Worm (Caenorhabditis elegans) whole organism, mixed stage, embryonic: ENCODE results near the gene F41F3.3.

ENCODE experiments used
- M03D4.4 ChIP-seq: sonication (generic microtip); optimal IDR thresholded peaks from 2 replicates; lab custom pipeline; 2017; ENCODE audit warnings: mild to moderate bottlenecking, missing genetic modification characterization, missing compliant biosample characterization
- bed-3 ChIP-seq: fragments of 200-800 bp; sonication (Bioruptor generic); optimal IDR thresholded peaks from 3 replicates; lab custom pipeline; 2018; ENCODE audit warnings: mild to moderate bottlenecking, missing genetic modification characterization, moderate library complexity, missing compliant biosample characterization
- blmp-1 ChIP-seq: fragments of 150-350 bp; optimal IDR thresholded peaks from 2 replicates; lab custom pipeline; 2014; ENCODE audit warnings: missing biosample characterization, missing genetic modification characterization
- ceh-39 ChIP-seq: fragments of 150-350 bp; optimal IDR thresholded peaks from 2 replicates; lab custom pipeline; 2014; ENCODE audit warnings: missing biosample characterization, missing genetic modification characterization
- ceh-43 ChIP-seq: fragments of 200-800 bp; sonication (Bioruptor generic); optimal IDR thresholded peaks from 2 replicates; lab custom pipeline; 2018; ENCODE audit warnings: mild to moderate bottlenecking, missing genetic modification characterization, moderate library complexity, missing compliant biosample characterization
- ceh-83 ChIP-seq: fragments of 200-800 bp; sonication (Bioruptor generic); optimal IDR thresholded peaks from 2 replicates; lab custom pipeline; 2018; ENCODE audit warnings: mild to moderate bottlenecking, missing genetic modification characterization, missing compliant biosample characterization
- cnd-1 ChIP-seq: fragments of 200-800 bp; sonication (Bioruptor generic); optimal IDR thresholded peaks from 2 replicates; lab custom pipeline; 2018; ENCODE audit warnings: mild to moderate bottlenecking, missing genetic modification characterization, missing compliant biosample characterization
- drap-1 ChIP-seq: fragments of 200-800 bp; sonication (Bioruptor generic); optimal IDR thresholded peaks from 3 replicates; lab custom pipeline; 2018; ENCODE audit warnings: mild to moderate bottlenecking, missing genetic modification characterization, missing compliant biosample characterization
- elt-1 ChIP-seq: sonication (generic microtip); optimal IDR thresholded peaks from 2 replicates; lab custom pipeline; 2017; ENCODE audit warnings: missing genetic modification characterization, mild to moderate bottlenecking, missing compliant biosample characterization, antibody characterized with exemption, moderate library complexity, borderline replicate concordance; ENCODE audit not compliant: insufficient read depth
- flh-1 ChIP-seq: fragments of 200-800 bp; sonication (Bioruptor generic); optimal IDR thresholded peaks from 2 replicates; lab custom pipeline; 2018; ENCODE audit warnings: mild to moderate bottlenecking, missing genetic modification characterization, moderate library complexity, missing compliant biosample characterization
- ham-2 ChIP-seq: fragments of 200-800 bp; sonication (Bioruptor generic); optimal IDR thresholded peaks from 2 replicates; lab custom pipeline; 2018; ENCODE audit warnings: mild to moderate bottlenecking, missing genetic modification characterization, missing compliant biosample characterization
- hlh-1 ChIP-seq: fragments of 150-350 bp; optimal IDR thresholded peaks from 2 replicates; lab custom pipeline; 2014; ENCODE audit warnings: missing biosample characterization, missing genetic modification reagents, missing genetic modification characterization
- lin-32 ChIP-seq: fragments of 200-800 bp; sonication (Bioruptor generic); optimal IDR thresholded peaks from 2 replicates; lab custom pipeline; 2018; ENCODE audit warnings: mild to moderate bottlenecking, missing genetic modification characterization, missing compliant biosample characterization
- lsy-2 ChIP-seq: fragments of 150-350 bp; optimal IDR thresholded peaks from 2 replicates; lab custom pipeline; 2014; ENCODE audit warnings: missing biosample characterization, missing genetic modification characterization
- mab-5 ChIP-seq: fragments of 150-350 bp; optimal IDR thresholded peaks from 2 replicates; lab custom pipeline; 2014; ENCODE audit warnings: missing biosample characterization, missing genetic modification characterization
- mep-1 ChIP-seq: fragments of 150-350 bp; optimal IDR thresholded peaks from 2 replicates; lab custom pipeline; 2017; ENCODE audit warnings: missing biosample characterization, missing genetic modification reagents, missing genetic modification characterization, inconsistent platforms
- nhr-12 ChIP-seq: fragments of 150-350 bp; optimal IDR thresholded peaks from 2 replicates; lab custom pipeline; 2014; ENCODE audit warnings: missing biosample characterization, missing genetic modification characterization
- nhr-2 ChIP-seq: fragments of 150-350 bp; optimal IDR thresholded peaks from 2 replicates; lab custom pipeline; 2014; ENCODE audit warnings: missing biosample characterization, missing genetic modification characterization
- nhr-28 ChIP-seq: fragments of 150-350 bp; optimal IDR thresholded peaks from 2 replicates; lab custom pipeline; 2014; ENCODE audit warnings: missing biosample characterization, missing genetic modification characterization
- nhr-76 ChIP-seq: sonication (generic microtip); optimal IDR thresholded peaks from 2 replicates; lab custom pipeline; 2017; ENCODE audit warnings: missing biosample characterization, missing genetic modification characterization
- pha-4 ChIP-seq: fragments of 150-350 bp; optimal IDR thresholded peaks from 2 replicates; lab custom pipeline; 2018; ENCODE audit warnings: missing biosample characterization, missing genetic modification reagents, missing genetic modification characterization
- sem-2 ChIP-seq: fragments of 200-800 bp; sonication (Bioruptor generic); optimal IDR thresholded peaks from 2 replicates; lab custom pipeline; 2018; ENCODE audit warnings: mild to moderate bottlenecking, missing genetic modification characterization, missing compliant biosample characterization
- snpc-4 ChIP-seq: fragments of 150-350 bp; optimal IDR thresholded peaks from 2 replicates; lab custom pipeline; 2014; ENCODE audit warnings: missing biosample characterization, missing genetic modification characterization
- sptf-1 ChIP-seq: sonication (generic microtip); optimal IDR thresholded peaks from 2 replicates; lab custom pipeline; 2017; ENCODE audit warnings: mild to moderate bottlenecking, missing genetic modification characterization, moderate library complexity, missing compliant biosample characterization
- unc-120 ChIP-seq: sonication (generic microtip); optimal IDR thresholded peaks from 2 replicates; lab custom pipeline; 2017; ENCODE audit warnings: missing genetic modification characterization, missing compliant biosample characterization; ENCODE audit not compliant: poor library complexity, severe bottlenecking
- unc-39 ChIP-seq: fragments of 150-350 bp; optimal IDR thresholded peaks from 2 replicates; lab custom pipeline; 2014; ENCODE audit warnings: missing biosample characterization, missing genetic modification characterization
- unc-62 ChIP-seq: fragments of 150-350 bp; optimal IDR thresholded peaks from 2 replicates; lab custom pipeline; 2014; ENCODE audit warnings: missing biosample characterization, missing genetic modification reagents, missing genetic modification characterization
- zip-8 ChIP-seq: fragments of 150-350 bp; optimal IDR thresholded peaks from 2 replicates; lab custom pipeline; 2014; ENCODE audit warnings: missing biosample characterization, missing genetic modification characterization
- ztf-11 ChIP-seq: fragments of 150-350 bp; optimal IDR thresholded peaks from 2 replicates; lab custom pipeline; 2014; ENCODE audit warnings: missing biosample characterization, missing genetic modification characterization

Gene F41F3.3

DNA sequence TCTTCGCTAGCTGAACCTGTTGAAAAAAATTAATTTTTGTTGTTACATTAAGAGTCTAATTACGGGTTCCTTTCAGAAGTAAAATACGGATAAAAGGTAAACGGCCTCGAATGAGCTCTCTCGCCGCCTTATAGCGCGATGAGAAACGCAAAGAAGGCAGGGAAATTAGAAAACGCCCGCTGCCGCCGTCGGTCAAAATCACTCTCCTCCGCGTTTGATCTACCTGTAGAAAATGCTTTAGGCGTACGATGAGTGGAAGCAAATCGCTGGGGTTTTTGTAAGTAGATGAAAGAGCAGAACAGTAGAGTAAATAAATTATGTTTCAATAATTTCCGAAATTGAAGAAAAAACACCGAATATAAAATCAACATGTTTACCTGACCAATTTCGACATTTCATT lies 10.9 kb downstream of the F41F3.3 start:
- no peak for TF ChIP-seq drap-1
- TF ChIP-seq blmp-1 (tag; lab: Kevin White, UChicago), result no peak
- TF ChIP-seq nhr-12 (tag; lab: Kevin White, UChicago), result no peak
- no peak for TF ChIP-seq ceh-83 (GFP tag; lab: Kevin White, UChicago)
- no peak for TF ChIP-seq nhr-2 (tag; lab: Kevin White, UChicago)

DNA sequence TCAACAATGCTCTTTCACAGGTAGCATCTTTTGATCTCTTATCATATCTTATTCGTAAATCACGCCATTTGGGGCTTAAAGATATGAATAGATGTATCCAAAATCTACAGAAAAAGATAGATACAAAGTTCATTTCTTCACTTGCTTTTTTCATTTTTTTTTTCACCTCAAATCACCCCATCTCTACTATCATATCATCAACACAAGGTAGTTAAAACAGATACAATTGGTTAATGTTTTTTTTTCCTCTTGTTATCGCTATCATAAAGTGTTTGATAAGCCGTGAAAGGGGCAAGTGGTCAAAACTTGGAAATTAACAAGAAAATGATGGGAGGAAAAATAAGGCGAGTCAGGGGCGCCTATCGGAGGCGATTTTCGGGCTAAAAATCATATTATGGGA lies 17.8 kb downstream of the F41F3.3 start:
- TF ChIP-seq mep-1 (tag; lab: Kevin White, UChicago) (no peak), ztf-11 (tag; lab: Kevin White, UChicago) (no peak), cnd-1 (tag; lab: Kevin White, UChicago) (no peak), ceh-43 (no peak), pha-4 (tag; lab: Kevin White, UChicago) (no peak), sem-2 (GFP tag; lab: Kevin White, UChicago) (no peak), blmp-1 (tag; lab: Kevin White, UChicago) (no peak), flh-1 (GFP tag; lab: Kevin White, UChicago) (no peak), nhr-76 (tag; lab: Kevin White, UChicago) (no peak), ham-2 (no peak), nhr-28 (tag; lab: Kevin White, UChicago) (no peak)

DNA sequence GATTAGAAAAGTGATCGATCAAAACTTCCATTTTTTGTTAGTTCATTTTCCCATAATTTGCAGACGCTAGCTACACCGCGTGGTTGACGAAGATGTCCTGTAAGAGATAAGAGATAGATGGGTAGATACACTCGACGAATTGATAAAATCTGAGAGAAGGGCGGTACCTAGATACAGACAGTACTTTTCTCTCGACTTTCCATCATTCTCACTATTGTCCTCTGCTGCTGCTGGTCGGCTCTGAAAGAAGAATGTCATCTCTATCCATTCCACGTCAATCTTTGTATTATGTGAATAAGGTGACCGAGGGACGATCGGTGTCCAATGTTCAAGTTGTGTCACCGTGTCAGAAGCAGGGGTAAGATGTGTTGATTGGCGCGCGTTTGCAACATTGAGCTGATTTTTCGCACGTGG lies 19.5 kb downstream of the F41F3.3 start, which contains the start of gene pmt-2:
Gene pmt-2 (plus strand): TSS at position 64 of the 414 bp plus-strand sequence.
- TF ChIP-seq snpc-4 (tag; lab: Kevin White, UChicago) (no peak), elt-1 (tag; lab: Kevin White, UChicago) (peak; percentile 98), ham-2 (peak; percentile 55)

DNA sequence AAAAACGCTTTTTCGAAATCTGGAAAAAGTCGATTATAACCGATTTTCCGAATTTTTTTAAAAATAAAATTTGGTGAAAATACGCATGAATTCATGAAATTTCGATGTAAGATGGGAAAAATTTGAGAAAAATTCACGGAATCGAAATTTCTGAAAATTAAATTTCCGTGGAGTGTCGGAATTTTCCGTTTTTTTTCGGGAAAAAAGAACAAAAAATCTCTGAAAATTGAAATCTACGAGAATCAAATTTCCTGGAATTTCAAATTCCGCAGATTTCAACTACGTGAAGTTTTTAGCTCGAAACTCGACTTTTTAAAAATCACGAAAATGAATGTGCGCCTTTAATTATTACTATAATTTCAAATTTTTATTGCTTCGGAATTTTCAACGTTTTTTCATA lies 21.7 kb downstream of the F41F3.3 start:
- no peak for TF ChIP-seq unc-120 (tag; lab: Kevin White, UChicago)
- no peak for TF ChIP-seq unc-62 (GFP tag; lab: Kevin White, UChicago)
- no peak for TF ChIP-seq bed-3 (GFP tag; lab: Kevin White, UChicago)
- TF ChIP-seq ztf-11 (tag; lab: Kevin White, UChicago), result no peak
- no peak for TF ChIP-seq snpc-4 (tag; lab: Kevin White, UChicago)
- TF ChIP-seq hlh-1 (tag; lab: Kevin White, UChicago), result no peak
- no peak for TF ChIP-seq ham-2
- TF ChIP-seq unc-39 (tag; lab: Kevin White, UChicago), result no peak
- TF ChIP-seq blmp-1 (tag; lab: Kevin White, UChicago), result no peak
- TF ChIP-seq nhr-12 (tag; lab: Kevin White, UChicago), result no peak
- TF ChIP-seq lin-32, result no peak
- no peak for TF ChIP-seq ceh-39 (tag; lab: Kevin White, UChicago)
- no peak for TF ChIP-seq zip-8
- TF ChIP-seq M03D4.4 (tag; lab: Kevin White, UChicago), result no peak

DNA sequence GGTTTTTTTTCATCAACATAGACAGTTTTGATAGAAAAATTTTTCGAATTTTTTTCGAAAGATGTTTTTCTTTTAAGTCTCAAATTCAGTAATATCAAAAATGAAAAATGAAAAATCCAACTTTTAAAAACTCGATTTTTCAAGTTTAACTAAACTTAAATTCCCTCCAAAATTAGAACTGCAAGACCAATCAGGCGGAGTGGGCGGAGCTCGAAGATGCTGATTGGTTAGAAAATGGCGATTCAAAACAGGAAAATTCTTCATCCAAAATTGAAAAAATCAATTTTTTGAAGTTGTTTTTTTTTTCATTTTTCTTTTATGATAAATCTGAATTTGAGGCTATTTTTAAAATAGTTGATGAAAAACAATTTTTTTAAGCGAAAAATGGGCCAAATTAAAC lies 23.3 kb downstream of the F41F3.3 start:
- no peak for TF ChIP-seq nhr-2 (tag; lab: Kevin White, UChicago)

DNA sequence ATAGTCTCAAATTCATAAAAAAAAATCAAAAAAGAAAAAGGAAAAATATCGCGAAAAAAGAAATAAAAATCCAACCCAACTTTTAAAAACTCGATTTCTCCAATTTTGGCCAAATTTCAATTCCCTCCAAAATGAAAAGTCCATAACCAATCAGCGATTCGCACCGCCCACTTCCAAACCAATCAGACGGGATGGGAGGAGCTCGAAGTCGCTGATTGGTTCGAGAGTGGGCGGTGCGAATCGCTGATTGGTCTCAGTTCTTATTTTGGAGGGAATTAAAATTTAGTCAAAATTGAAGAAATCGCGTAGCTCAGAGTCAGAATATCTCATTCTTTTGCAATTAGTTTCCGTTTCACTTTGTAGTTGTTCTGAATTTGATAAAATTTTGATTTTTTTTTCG lies 24.5 kb downstream of the F41F3.3 start:
- TF ChIP-seq blmp-1 (tag; lab: Kevin White, UChicago) (no peak), nhr-12 (tag; lab: Kevin White, UChicago) (no peak), mab-5 (no peak), sptf-1 (tag; lab: Kevin White, UChicago) (no peak), M03D4.4 (tag; lab: Kevin White, UChicago) (no peak), bed-3 (GFP tag; lab: Kevin White, UChicago) (no peak), mep-1 (tag; lab: Kevin White, UChicago) (no peak), unc-62 (GFP tag; lab: Kevin White, UChicago) (no peak), ceh-83 (GFP tag; lab: Kevin White, UChicago) (no peak), ham-2 (no peak)

DNA sequence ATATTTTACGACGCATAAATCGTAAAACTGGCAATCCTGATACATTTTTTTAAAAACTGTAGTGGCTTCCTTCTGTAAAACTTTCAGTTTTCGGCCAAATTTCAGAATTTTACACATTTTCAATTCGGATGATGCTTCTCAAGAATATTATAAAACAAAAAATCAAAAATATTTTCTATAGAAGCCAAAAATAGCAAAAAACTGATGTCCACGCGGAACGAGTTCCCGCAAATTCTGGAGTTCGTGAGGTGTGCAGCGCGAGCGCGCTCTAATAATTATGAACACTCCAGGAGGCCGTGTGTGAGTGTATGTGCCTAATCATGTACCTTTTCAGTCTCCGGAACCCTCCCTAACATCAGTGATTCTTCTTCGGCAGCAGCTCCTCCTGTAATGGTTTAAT lies 30.8 kb downstream of the F41F3.3 start, which contains the start of gene sumv-2:
Gene sumv-2 (plus strand): TSS at position 301 of the 400 bp plus-strand sequence.
- no peak for TF ChIP-seq zip-8
- TF ChIP-seq pha-4 (tag; lab: Kevin White, UChicago), result no peak
- TF ChIP-seq lsy-2, result no peak
- TF ChIP-seq ztf-11 (tag; lab: Kevin White, UChicago), result no peak
- no peak for TF ChIP-seq ham-2
- TF ChIP-seq ceh-43, result no peak
